Worm (Caenorhabditis elegans) whole organism, L1 larva: Measurements from ENCODE around the gene prmt-5.
A peak's percentile ranks its signal among the peaks of the same experiment; 100 is the strongest.

Source experiments
- C04F5.9 ChIP-seq: sonication (generic microtip); optimal IDR thresholded peaks from 2 replicates; lab custom pipeline; 2016; ENCODE audit warnings: missing genetic modification characterization, missing compliant biosample characterization
- C34B4.2 ChIP-seq: sonication (generic microtip); optimal IDR thresholded peaks from 2 replicates; lab custom pipeline; 2017; ENCODE audit warnings: mild to moderate bottlenecking, missing genetic modification characterization, missing compliant biosample characterization
- F16B12.6 ChIP-seq: fragments of 150-350 bp; optimal IDR thresholded peaks from 2 replicates; lab custom pipeline; 2014; ENCODE audit warnings: missing biosample characterization, missing genetic modification characterization
- aly-2 ChIP-seq: fragments of 150-350 bp; optimal IDR thresholded peaks from 2 replicates; lab custom pipeline; 2014; ENCODE audit warnings: missing biosample characterization, missing genetic modification characterization
- ama-1 ChIP-seq: fragments of 150-350 bp; optimal IDR thresholded peaks from 2 replicates; lab custom pipeline; 2014
- blmp-1 ChIP-seq: fragments of 150-350 bp; optimal IDR thresholded peaks from 2 replicates; lab custom pipeline; 2014; ENCODE audit warnings: missing biosample characterization, missing genetic modification characterization
- ceh-82 ChIP-seq, 3 experiments: fragments of 150-350 bp in 1 of 3; sonication (generic microtip) in 2 of 3; optimal IDR thresholded peaks; 2 replicates each; lab custom pipeline; 2014 to 2017; ENCODE audit warnings: missing biosample characterization in 3 of 3, missing genetic modification characterization in 3 of 3
- dpl-1 ChIP-seq, 3 experiments: fragments of 150-350 bp in 2 of 3; sonication (generic microtip) in 1 of 3; optimal IDR thresholded peaks; 2 replicates each; lab custom pipeline; 2014 to 2017; ENCODE audit warnings: missing biosample characterization in 3 of 3, missing genetic modification characterization in 3 of 3, missing genetic modification reagents in 3 of 3
- efl-1 ChIP-seq, 4 experiments: fragments of 150-350 bp; optimal IDR thresholded peaks in 3 of 4; peaks in 1 of 4; 1 replicate in 1 of 4; 2 replicates in 3 of 4; lab custom pipeline; 2014; ENCODE audit warnings: missing biosample characterization in 2 of 4, missing genetic modification characterization in 2 of 4, missing genetic modification reagents in 2 of 4
- efl-3 ChIP-seq: fragments of 200-800 bp; sonication (Bioruptor generic); optimal IDR thresholded peaks from 2 replicates; lab custom pipeline; 2018; ENCODE audit warnings: mild to moderate bottlenecking, missing genetic modification characterization, missing compliant biosample characterization
- egl-13 ChIP-seq: sonication (generic microtip); optimal IDR thresholded peaks from 2 replicates; lab custom pipeline; 2016; ENCODE audit warnings: missing genotype, missing genetic modification reagents, missing genetic modification characterization, missing compliant biosample characterization
- elt-2 ChIP-seq: sonication (generic microtip); optimal IDR thresholded peaks from 2 replicates; lab custom pipeline; 2016; ENCODE audit warnings: missing genetic modification characterization, mild to moderate bottlenecking, inconsistent platforms, missing compliant biosample characterization, missing genetic modification reagents
- elt-3 ChIP-seq, 6 experiments: fragments of 150-350 bp in 1 of 6; sonication (generic microtip); optimal IDR thresholded peaks; 2 replicates each; lab custom pipeline; 2017 to 2018; ENCODE audit warnings: missing biosample characterization in 6 of 6, missing genetic modification characterization in 6 of 6, inconsistent platforms in 1 of 6
- ets-5 ChIP-seq: fragments of 200-800 bp; sonication (Bioruptor generic); IDR thresholded peaks from 2 replicates; pipeline ENCODE4 v1.3.6; 2022; ENCODE audit warnings: missing genetic modification characterization, missing compliant biosample characterization
- fkh-4 ChIP-seq: sonication (generic microtip); optimal IDR thresholded peaks from 2 replicates; lab custom pipeline; 2016; ENCODE audit warnings: missing compliant biosample characterization, missing genetic modification characterization, borderline replicate concordance
- fos-1 ChIP-seq: fragments of 150-350 bp; optimal IDR thresholded peaks from 2 replicates; lab custom pipeline; 2014; ENCODE audit warnings: missing biosample characterization, missing genetic modification characterization
- isw-1 ChIP-seq: fragments of 200-800 bp; sonication (Bioruptor generic); IDR thresholded peaks from 2 replicates; pipeline ENCODE4 v1.3.6; 2022; ENCODE audit warnings: missing genetic modification characterization, missing compliant biosample characterization
- jun-1 ChIP-seq: fragments of 150-350 bp; optimal IDR thresholded peaks from 2 replicates; lab custom pipeline; 2014; ENCODE audit warnings: missing biosample characterization, missing genetic modification reagents, missing genetic modification characterization
- lin-14 ChIP-seq: fragments of 200-800 bp; sonication (Bioruptor generic); optimal IDR thresholded peaks from 2 replicates; lab custom pipeline; 2018; ENCODE audit warnings: mild to moderate bottlenecking, missing genetic modification characterization, moderate library complexity, missing compliant biosample characterization
- lin-35 ChIP-seq, 2 experiments: fragments of 150-350 bp; optimal IDR thresholded peaks; 2 replicates each; lab custom pipeline; 2014; ENCODE audit warnings: missing biosample characterization in 2 of 2, missing genetic modification characterization in 2 of 2, missing genetic modification reagents in 2 of 2
- lsy-2 ChIP-seq, 2 experiments: fragments of 150-350 bp; optimal IDR thresholded peaks; 2 replicates each; lab custom pipeline; 2014; ENCODE audit warnings: missing biosample characterization in 2 of 2, missing genetic modification characterization in 2 of 2
- mep-1 ChIP-seq: fragments of 150-350 bp; optimal IDR thresholded peaks from 2 replicates; lab custom pipeline; 2014; ENCODE audit warnings: missing biosample characterization, missing genetic modification characterization
- nhr-19 ChIP-seq: fragments of 200-800 bp; sonication (Bioruptor generic); conservative IDR thresholded peaks from 2 replicates; pipeline ENCODE4 v1.3.6; 2022; ENCODE audit warnings: missing genetic modification characterization, missing compliant biosample characterization
- nhr-20 ChIP-seq: sonication (generic microtip); optimal IDR thresholded peaks from 2 replicates; lab custom pipeline; 2016; ENCODE audit warnings: mild to moderate bottlenecking, missing genetic modification characterization, missing compliant biosample characterization
- nhr-237 ChIP-seq: fragments of 150-350 bp; optimal IDR thresholded peaks from 2 replicates; lab custom pipeline; 2014; ENCODE audit warnings: missing biosample characterization, missing genetic modification characterization
- nhr-47 ChIP-seq: sonication (generic microtip); optimal IDR thresholded peaks from 2 replicates; lab custom pipeline; 2016; ENCODE audit warnings: mild to moderate bottlenecking, missing genetic modification characterization, moderate library complexity, missing compliant biosample characterization
- nhr-71 ChIP-seq: sonication (generic microtip); optimal IDR thresholded peaks from 2 replicates; lab custom pipeline; 2016; ENCODE audit warnings: mild to moderate bottlenecking, missing genetic modification characterization, moderate library complexity, missing compliant biosample characterization
- nhr-90 ChIP-seq: sonication (generic microtip); optimal IDR thresholded peaks from 2 replicates; lab custom pipeline; 2016; ENCODE audit warnings: mild to moderate bottlenecking, missing genetic modification characterization, missing compliant biosample characterization; ENCODE audit not compliant: poor library complexity
- pag-3 ChIP-seq: sonication (generic microtip); optimal IDR thresholded peaks from 2 replicates; lab custom pipeline; 2017; ENCODE audit warnings: missing genetic modification characterization, mild to moderate bottlenecking, missing compliant biosample characterization, antibody characterized with exemption, borderline replicate concordance; ENCODE audit not compliant: insufficient read depth
- pax-3 ChIP-seq: fragments of 200-800 bp; sonication (Bioruptor generic); optimal IDR thresholded peaks from 2 replicates; lab custom pipeline; 2018; ENCODE audit warnings: mild to moderate bottlenecking, missing genetic modification characterization, moderate library complexity, missing compliant biosample characterization
- rnt-1 ChIP-seq: sonication (generic microtip); optimal IDR thresholded peaks from 2 replicates; lab custom pipeline; 2016; ENCODE audit warnings: mild to moderate bottlenecking, missing genetic modification characterization, moderate library complexity, missing compliant biosample characterization
- skn-1 ChIP-seq: fragments of 150-350 bp; optimal IDR thresholded peaks from 2 replicates; lab custom pipeline; 2014; ENCODE audit warnings: missing biosample characterization, missing genetic modification characterization
- snu-23 ChIP-seq: sonication (generic microtip); optimal IDR thresholded peaks from 2 replicates; lab custom pipeline; 2016; ENCODE audit warnings: missing genetic modification characterization, missing compliant biosample characterization
- sox-4 ChIP-seq: sonication (generic microtip); optimal IDR thresholded peaks from 2 replicates; lab custom pipeline; 2016; ENCODE audit warnings: missing genetic modification characterization, missing compliant biosample characterization
- sup-37 ChIP-seq: fragments of 200-800 bp; sonication (Bioruptor generic); optimal IDR thresholded peaks from 2 replicates; lab custom pipeline; 2018; ENCODE audit warnings: mild to moderate bottlenecking, missing genetic modification characterization, missing compliant biosample characterization
- tbx-2 ChIP-seq: sonication (generic microtip); optimal IDR thresholded peaks from 2 replicates; lab custom pipeline; 2016; ENCODE audit warnings: missing genetic modification characterization, missing compliant biosample characterization
- vab-15 ChIP-seq: sonication (generic microtip); optimal IDR thresholded peaks from 2 replicates; lab custom pipeline; 2017; ENCODE audit warnings: missing genotype, mild to moderate bottlenecking, missing genetic modification characterization, missing compliant biosample characterization
- xbp-1 ChIP-seq: sonication (generic microtip); optimal IDR thresholded peaks from 2 replicates; lab custom pipeline; 2016; ENCODE audit warnings: missing genetic modification characterization, missing compliant biosample characterization
- zag-1 ChIP-seq: fragments of 150-350 bp; optimal IDR thresholded peaks from 2 replicates; lab custom pipeline; 2014; ENCODE audit warnings: missing biosample characterization, missing genetic modification characterization
- zip-4 ChIP-seq: fragments of 200-800 bp; sonication (Bioruptor generic); optimal IDR thresholded peaks from 2 replicates; lab custom pipeline; 2018; ENCODE audit warnings: mild to moderate bottlenecking, missing genetic modification characterization, moderate library complexity, missing compliant biosample characterization
- ztf-4 ChIP-seq: fragments of 150-350 bp; optimal IDR thresholded peaks from 2 replicates; lab custom pipeline; 2014; ENCODE audit warnings: missing biosample characterization, missing genetic modification characterization

The prmt-5 gene

DNA sequence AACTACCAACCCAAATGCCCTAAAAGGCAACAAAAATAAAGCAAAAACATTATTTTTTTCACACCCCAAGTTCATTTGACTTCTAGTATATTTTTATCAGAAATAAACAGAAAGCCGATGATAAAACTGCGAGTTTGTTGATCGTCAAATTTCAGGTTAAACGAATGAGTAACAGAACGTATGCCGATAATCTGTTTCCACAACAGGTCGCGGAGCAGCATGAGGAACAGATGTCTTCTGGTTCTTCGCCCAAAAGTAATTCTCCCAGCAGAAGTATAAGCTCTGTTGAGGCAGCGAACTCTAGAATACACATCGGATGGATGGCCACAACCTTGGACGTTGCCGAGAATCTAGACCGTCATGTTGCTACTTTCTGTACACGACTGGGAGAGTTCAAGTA, at the start of gene prmt-5:
Gene prmt-5, plus strand, starts transcription at position 141 of the 400 bp plus-strand sequence.
- peak; percentile 92 for TF ChIP-seq aly-2 (tag; lab: Kevin White, UChicago)
- TF ChIP-seq pag-3, result no peak
- no peak for TF ChIP-seq nhr-237 (tag; lab: Kevin White, UChicago)
- peak; percentile 31 for TF ChIP-seq elt-2
- peak; percentile 36 for TF ChIP-seq nhr-20 (tag; lab: Kevin White, UChicago)
- TF ChIP-seq ceh-82 (tag; optimal IDR thresholded peaks at IDR 0.05; lab: Kevin White, UChicago), result no peak
- peak; percentile 43 for TF ChIP-seq C34B4.2 (tag; lab: Kevin White, UChicago)
- TF ChIP-seq efl-1 (optimal IDR thresholded peaks at IDR 0.05; lab: Kevin White, UChicago), result peak; percentile 21 to 41
- peak in 1 of 2 experiments; percentile 77 for TF ChIP-seq efl-1 (GFP tag; optimal IDR thresholded peaks at IDR 0.05 in 1 of 2; lab: Kevin White, UChicago)
- TF ChIP-seq skn-1, result no peak
- no peak for TF ChIP-seq efl-3
- TF ChIP-seq ztf-4 (tag; lab: Kevin White, UChicago), result peak; percentile 45
- TF ChIP-seq xbp-1 (tag; lab: Kevin White, UChicago), result peak; percentile 3
- TF ChIP-seq lsy-2 (tag; optimal IDR thresholded peaks at IDR 0.05; lab: Kevin White, UChicago), result peak in 1 of 2 experiments; percentile 21
- peak; percentile 46 for TF ChIP-seq nhr-47 (tag; lab: Kevin White, UChicago)
- peak; percentile 25; the same call in 1 of the 2 replicates for TF ChIP-seq nhr-19 (GFP tag; lab: Robert Waterston, UW)
- peak; percentile 24 for TF ChIP-seq sup-37 (GFP tag; lab: Kevin White, UChicago)
- TF ChIP-seq zip-4 (GFP tag; lab: Kevin White, UChicago), result peak; percentile 37
- no peak for TF ChIP-seq mep-1 (tag; lab: Kevin White, UChicago)
- TF ChIP-seq rnt-1, result peak; percentile 15
- TF ChIP-seq snu-23 (GFP tag; lab: Kevin White, UChicago), result peak; percentile 22
- no peak for TF ChIP-seq lin-14
- peak; percentile 90 for TF ChIP-seq ama-1 (lab: Kevin White, UChicago)
- peak; percentile 14 for TF ChIP-seq fos-1 (tag; lab: Kevin White, UChicago)
- peak; percentile 51 for TF ChIP-seq nhr-71 (tag; lab: Kevin White, UChicago)
- peak; percentile 17 for TF ChIP-seq nhr-90 (tag; lab: Kevin White, UChicago)
- TF ChIP-seq, all 84 proteins: peak for 18

DNA sequence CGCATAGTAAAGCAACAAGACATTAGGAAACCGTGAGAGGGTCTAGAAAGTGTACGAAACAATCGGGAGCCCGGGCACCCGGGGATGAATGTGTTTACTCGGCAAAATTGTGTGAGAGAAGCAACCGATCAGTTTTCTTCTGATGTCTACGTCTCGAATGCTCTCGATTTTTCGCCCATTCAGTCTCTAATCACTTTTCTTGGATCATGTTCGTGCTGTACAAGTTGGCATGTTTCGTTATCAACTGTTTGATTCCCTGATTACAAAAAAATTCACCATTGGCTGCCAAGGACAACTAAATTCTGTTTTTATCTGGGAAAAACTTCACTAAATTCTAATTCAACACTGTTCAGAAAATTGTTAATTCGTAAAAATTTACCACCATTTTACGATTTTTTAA, 49.8 kb upstream of the prmt-5 start:
- TF ChIP-seq lsy-2 (tag; optimal IDR thresholded peaks at IDR 0.05; lab: Kevin White, UChicago) (peak in 1 of 2 experiments; percentile 23), lin-35 (GFP tag; optimal IDR thresholded peaks at IDR 0.05; lab: Kevin White, UChicago) (no peak), blmp-1 (no peak), efl-1 (optimal IDR thresholded peaks at IDR 0.05; lab: Kevin White, UChicago) (no peak), efl-1 (GFP tag; optimal IDR thresholded peaks at IDR 0.05 in 1 of 2; lab: Kevin White, UChicago) (peak in 1 of 2 experiments; percentile 71), lin-14 (peak; percentile 24), C04F5.9 (tag; lab: Kevin White, UChicago) (no peak)

DNA sequence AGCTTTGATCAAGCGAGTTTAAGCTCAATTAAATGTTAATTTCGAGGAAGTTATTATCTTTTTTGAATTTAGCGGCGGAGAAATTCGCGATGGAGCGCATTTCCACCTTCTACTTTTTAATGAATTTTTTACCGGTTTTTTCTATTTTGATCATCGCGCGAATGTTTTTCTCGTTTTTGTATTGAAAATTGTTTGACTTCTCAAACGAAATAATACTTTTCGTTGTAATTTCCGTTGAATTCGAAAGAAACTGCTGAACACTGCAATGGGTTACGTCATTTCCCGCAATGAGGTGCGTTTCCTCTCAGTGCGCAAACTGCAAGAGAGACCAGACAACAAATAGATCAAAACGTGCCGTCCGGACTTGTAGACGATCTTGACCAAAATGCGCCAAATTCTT, 49.1 kb upstream of the prmt-5 start:
- TF ChIP-seq F16B12.6 (tag; lab: Kevin White, UChicago) (no peak), tbx-2 (tag; lab: Kevin White, UChicago) (no peak), jun-1 (tag; lab: Kevin White, UChicago) (no peak), isw-1 (GFP tag; lab: Robert Waterston, UW) (no peak), nhr-90 (tag; lab: Kevin White, UChicago) (no peak), efl-1 (optimal IDR thresholded peaks at IDR 0.05; lab: Kevin White, UChicago) (no peak), efl-1 (GFP tag; optimal IDR thresholded peaks at IDR 0.05 in 1 of 2; lab: Kevin White, UChicago) (peak in 1 of 2 experiments; percentile 52), sox-4 (tag; lab: Kevin White, UChicago) (no peak), zip-4 (GFP tag; lab: Kevin White, UChicago) (no peak), ets-5 (GFP tag; lab: Robert Waterston, UW) (no peak), elt-3 (tag; optimal IDR thresholded peaks at IDR 0.05; lab: Kevin White, UChicago) (no peak), zag-1 (tag; lab: Kevin White, UChicago) (no peak), lin-35 (GFP tag; optimal IDR thresholded peaks at IDR 0.05; lab: Kevin White, UChicago) (peak in 1 of 2 experiments; percentile 34), pag-3 (no peak), fkh-4 (no peak), pax-3 (no peak), dpl-1 (GFP tag; optimal IDR thresholded peaks at IDR 0.05; lab: Kevin White, UChicago) (peak in 1 of 3 experiments; percentile 51), egl-13 (tag; lab: Kevin White, UChicago) (no peak), vab-15 (tag; lab: Kevin White, UChicago) (no peak), skn-1 (no peak)
